Fruit fly (Drosophila melanogaster) ovary, adult (tissue): ENCODE results near the gene cu.

Source experiments
- CG17801 ChIP-seq: fragments of 200-800 bp; optimal IDR thresholded peaks from 2 replicates; lab custom pipeline; 2019; ENCODE audit warnings: missing biosample characterization, mild to moderate bottlenecking, missing genetic modification characterization, moderate library complexity; ENCODE audit not compliant: partially characterized antibody

Gene cu

dm6 chr3R:11196648-11197388 lies 574 bp upstream of the cu start:
- peak; percentile 83 for TF ChIP-seq CG17801

- peak; percentile 37 for TF ChIP-seq CG17801
Observed at dm6 chr3R:11198062-11198472, 675 bp downstream of the cu start.

dm6 chr3R:11199227-11199835 lies 1.9 kb downstream of the cu start:
- no peak for TF ChIP-seq CG17801

- TF ChIP-seq CG17801: no peak
Observed at dm6 chr3R:11200042-11200884, 2.9 kb downstream of the cu start.

- no peak for TF ChIP-seq CG17801
Observed at dm6 chr3R:11200885-11201421, 3.6 kb downstream of the cu start.

- peak; percentile 1 for TF ChIP-seq CG17801
Observed at dm6 chr3R:11208766-11209331, 11.5 kb downstream of the cu start.

- peak; percentile 62 for TF ChIP-seq CG17801
Observed at dm6 chr3R:11209801-11210402, 12.5 kb downstream of the cu start, which contains the start of the genes SdhC and Tctp. SdhC (minus strand) TSS chr3R:11209849. Tctp (plus strand) TSS chr3R:11210247.

- peak; percentile 65 for TF ChIP-seq CG17801
Observed at dm6 chr3R:11211291-11212061, 14.1 kb downstream of the cu start.

dm6 chr3R:11214449-11214950 lies 17.1 kb downstream of the cu start, which contains the start of gene ZnT86D:
ZnT86D (minus strand) TSS chr3R:11214539.
- peak; percentile 82 for TF ChIP-seq CG17801

- peak; percentile 94 for TF ChIP-seq CG17801
Observed at dm6 chr3R:11216156-11216630, 18.8 kb downstream of the cu start, which contains the start of the genes RpS25 and CG4820. RpS25 (minus strand) TSS chr3R:11216287. CG4820 (plus strand) TSS chr3R:11216535.

- TF ChIP-seq CG17801: no peak
Observed at dm6 chr3R:11219883-11220282, 22.5 kb downstream of the cu start, which contains the start of gene CG6689. CG6689 (minus strand) TSS chr3R:11220064.

dm6 chr3R:11221437-11222230 lies 24.2 kb downstream of the cu start, which contains the start of the genes CG6693 and RpL3:
CG6693 (minus strand) TSS chr3R:11221639.
RpL3 (plus strand) TSS chr3R:11221894.
- peak; percentile 84 for TF ChIP-seq CG17801

dm6 chr3R:11222587-11222986 lies 25.2 kb downstream of the cu start:
- TF ChIP-seq CG17801: no peak

- TF ChIP-seq CG17801: no peak
Observed at dm6 chr3R:11224478-11224877, 27.1 kb downstream of the cu start.
